Worm (Caenorhabditis elegans) whole organism, L4 larva: Measurements from ENCODE around the gene C18D11.3.
A peak's percentile ranks its signal among the peaks of the same experiment; 100 is the strongest.

ENCODE experiments used
- F10B5.3 ChIP-seq: sonication (generic microtip); optimal IDR thresholded peaks from 2 replicates; lab custom pipeline; 2016; ENCODE audit warnings: mild to moderate bottlenecking, missing genetic modification characterization, missing compliant biosample characterization
- F26F4.8 ChIP-seq: fragments of 200-800 bp; sonication (Bioruptor generic); conservative IDR thresholded peaks from 2 replicates; pipeline ENCODE4 v1.3.6; 2022; ENCODE audit warnings: missing genetic modification characterization, missing compliant biosample characterization
- Y48G9A.11 ChIP-seq: fragments of 200-800 bp; sonication (Bioruptor generic); IDR thresholded peaks from 2 replicates; pipeline ENCODE4 v1.3.6; 2022; ENCODE audit warnings: missing genetic modification reagents, missing genetic modification characterization, missing compliant biosample characterization
- Y5F2A.4 ChIP-seq: fragments of 200-800 bp; sonication (Bioruptor generic); optimal IDR thresholded peaks from 2 replicates; lab custom pipeline; 2018; ENCODE audit warnings: mild to moderate bottlenecking, missing genetic modification characterization, missing compliant biosample characterization
- daf-16 ChIP-seq, 3 experiments: sonication (generic microtip); optimal IDR thresholded peaks; 2 replicates each; lab custom pipeline; 2016 to 2017; ENCODE audit warnings: missing genetic modification characterization in 3 of 3, missing genetic modification reagents in 3 of 3, mild to moderate bottlenecking in 2 of 3, missing compliant biosample characterization in 2 of 3, missing biosample characterization in 1 of 3, moderate library complexity in 1 of 3
- daf-19 ChIP-seq: fragments of 200-800 bp; sonication (Bioruptor generic); conservative IDR thresholded peaks from 2 replicates; pipeline ENCODE4 v1.3.6; 2022; ENCODE audit warnings: missing genetic modification characterization, missing compliant biosample characterization
- daf-8 ChIP-seq: fragments of 200-800 bp; sonication (Bioruptor generic); IDR thresholded peaks from 2 replicates; pipeline ENCODE4 v1.3.6; 2022; ENCODE audit warnings: missing genetic modification characterization, missing compliant biosample characterization
- dmd-6 ChIP-seq: fragments of 200-800 bp; sonication (Bioruptor generic); IDR thresholded peaks from 2 replicates; pipeline ENCODE4 v1.3.6; 2022; ENCODE audit warnings: missing genetic modification reagents, missing genetic modification characterization, missing compliant biosample characterization
- dmd-8 ChIP-seq: fragments of 200-800 bp; sonication (Bioruptor generic); IDR thresholded peaks from 2 replicates; pipeline ENCODE4 v1.3.6; 2022; ENCODE audit warnings: missing genetic modification characterization, missing compliant biosample characterization
- dmd-9 ChIP-seq: fragments of 200-800 bp; sonication (Bioruptor generic); IDR thresholded peaks from 2 replicates; pipeline ENCODE4 v1.3.6; 2022; ENCODE audit warnings: missing genetic modification reagents, missing genetic modification characterization, missing compliant biosample characterization
- dve-1 ChIP-seq: sonication (generic microtip); optimal IDR thresholded peaks from 2 replicates; lab custom pipeline; 2017; ENCODE audit warnings: antibody characterized with exemption, mild to moderate bottlenecking, missing genetic modification characterization, missing compliant biosample characterization; ENCODE audit not compliant: insufficient read depth
- fkh-10 ChIP-seq: fragments of 150-350 bp; optimal IDR thresholded peaks from 2 replicates; lab custom pipeline; 2014; ENCODE audit warnings: missing biosample characterization, missing genetic modification reagents, missing genetic modification characterization
- gei-8 ChIP-seq: fragments of 200-800 bp; sonication (Bioruptor generic); optimal IDR thresholded peaks from 2 replicates; lab custom pipeline; 2018; ENCODE audit warnings: mild to moderate bottlenecking, missing genetic modification characterization, missing compliant biosample characterization
- hif-1 ChIP-seq, 2 experiments: sonication (generic microtip); optimal IDR thresholded peaks; 2 replicates each; lab custom pipeline; 2016 to 2017; ENCODE audit warnings: missing compliant biosample characterization in 2 of 2, missing genetic modification characterization in 2 of 2, missing genetic modification reagents in 2 of 2, missing genotype in 2 of 2, mild to moderate bottlenecking in 1 of 2
- hlh-11 ChIP-seq: fragments of 200-800 bp; sonication (Bioruptor generic); optimal IDR thresholded peaks from 2 replicates; lab custom pipeline; 2018; ENCODE audit warnings: mild to moderate bottlenecking, missing genetic modification characterization, missing compliant biosample characterization
- hlh-30 ChIP-seq: sonication (generic microtip); optimal IDR thresholded peaks from 2 replicates; lab custom pipeline; 2017; ENCODE audit warnings: antibody characterized with exemption, mild to moderate bottlenecking, missing genetic modification characterization, missing compliant biosample characterization; ENCODE audit not compliant: insufficient read depth
- hmg-1.1 ChIP-seq: fragments of 200-800 bp; sonication (Bioruptor generic); IDR thresholded peaks from 2 replicates; pipeline ENCODE4 v1.3.6; 2022; ENCODE audit warnings: missing genetic modification reagents, missing genetic modification characterization, missing compliant biosample characterization
- lin-1 ChIP-seq: fragments of 200-800 bp; sonication (Bioruptor generic); IDR thresholded peaks from 2 replicates; pipeline ENCODE4 v1.3.6; 2022; ENCODE audit warnings: missing genetic modification reagents, missing genetic modification characterization, missing compliant biosample characterization
- lsy-2 ChIP-seq, 2 experiments: fragments of 150-350 bp in 1 of 2; sonication (generic microtip) in 1 of 2; optimal IDR thresholded peaks; 2 replicates each; lab custom pipeline; 2014 to 2017; ENCODE audit warnings: missing biosample characterization in 2 of 2, missing genetic modification characterization in 2 of 2
- madf-9 ChIP-seq: fragments of 200-800 bp; sonication (Bioruptor generic); conservative IDR thresholded peaks from 2 replicates; pipeline ENCODE4 v1.3.6; 2022; ENCODE audit warnings: missing genetic modification reagents, missing genetic modification characterization, missing compliant biosample characterization
- mdl-1 ChIP-seq, 2 experiments: fragments of 150-350 bp in 1 of 2; sonication (generic microtip) in 1 of 2; optimal IDR thresholded peaks; 2 replicates each; lab custom pipeline; 2014 to 2017; ENCODE audit warnings: missing biosample characterization in 2 of 2, missing genetic modification characterization in 2 of 2
- mxl-3 ChIP-seq: fragments of 200-800 bp; sonication (Bioruptor generic); optimal IDR thresholded peaks from 2 replicates; lab custom pipeline; 2018; ENCODE audit warnings: mild to moderate bottlenecking, missing genetic modification characterization, missing compliant biosample characterization
- nhr-102 ChIP-seq: sonication (generic microtip); optimal IDR thresholded peaks from 2 replicates; lab custom pipeline; 2016; ENCODE audit warnings: mild to moderate bottlenecking, missing genetic modification characterization, moderate library complexity, missing compliant biosample characterization
- nhr-25 ChIP-seq: sonication (generic microtip); optimal IDR thresholded peaks from 2 replicates; lab custom pipeline; 2017; ENCODE audit warnings: missing genetic modification characterization, mild to moderate bottlenecking, missing compliant biosample characterization, antibody characterized with exemption, moderate library complexity, borderline replicate concordance; ENCODE audit not compliant: insufficient read depth
- nhr-28 ChIP-seq: fragments of 150-350 bp; optimal IDR thresholded peaks from 2 replicates; lab custom pipeline; 2014; ENCODE audit warnings: missing biosample characterization, missing genetic modification characterization
- nhr-77 ChIP-seq: fragments of 150-350 bp; optimal IDR thresholded peaks from 2 replicates; lab custom pipeline; 2014; ENCODE audit warnings: missing biosample characterization, missing genetic modification characterization
- php-3 ChIP-seq: fragments of 200-800 bp; sonication (Bioruptor generic); IDR thresholded peaks from 2 replicates; pipeline ENCODE4 v1.3.6; 2022; ENCODE audit warnings: missing genetic modification reagents, missing genetic modification characterization, missing compliant biosample characterization
- pqm-1 ChIP-seq: sonication (generic microtip); optimal IDR thresholded peaks from 2 replicates; lab custom pipeline; 2017; ENCODE audit warnings: missing biosample characterization, missing genetic modification characterization
- set-16 ChIP-seq: fragments of 200-800 bp; sonication (Bioruptor generic); IDR thresholded peaks from 2 replicates; pipeline ENCODE4 v1.3.6; 2022; ENCODE audit warnings: missing genetic modification reagents, missing genetic modification characterization, missing compliant biosample characterization
- snpc-4 ChIP-seq: fragments of 150-350 bp; optimal IDR thresholded peaks from 2 replicates; lab custom pipeline; 2014; ENCODE audit warnings: missing biosample characterization, missing genetic modification characterization
- spr-1 ChIP-seq: sonication (generic microtip); optimal IDR thresholded peaks from 2 replicates; lab custom pipeline; 2016; ENCODE audit warnings: mild to moderate bottlenecking, missing genetic modification characterization, missing compliant biosample characterization
- tag-97 ChIP-seq: fragments of 200-800 bp; sonication (Bioruptor generic); IDR thresholded peaks from 2 replicates; pipeline ENCODE4 v1.3.6; 2022; ENCODE audit warnings: missing genetic modification characterization, missing compliant biosample characterization

C18D11.3 gene

DNA sequence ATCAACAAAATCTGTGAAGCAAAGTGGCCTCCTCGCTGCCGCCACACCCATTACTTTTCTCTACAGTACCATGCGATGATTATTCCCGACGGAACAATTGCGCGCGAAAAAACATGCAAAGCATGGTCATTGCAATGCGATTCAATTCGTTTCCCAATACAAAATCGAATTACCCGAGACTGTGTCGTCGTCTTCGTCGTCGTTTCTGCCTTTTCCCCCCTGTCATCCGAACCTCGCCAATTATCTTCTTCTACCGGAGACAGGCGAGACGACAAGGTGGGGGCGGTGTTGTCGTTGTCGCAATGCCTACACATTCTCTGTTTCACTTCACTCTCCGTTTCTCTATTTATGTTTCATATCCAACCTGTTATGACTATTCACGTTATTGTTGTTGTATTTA, 11.4 kb upstream of the C18D11.3 start:
- no peak for TF ChIP-seq Y5F2A.4 (GFP tag; lab: Kevin White, UChicago)
- no peak for TF ChIP-seq daf-8 (GFP tag; lab: Robert Waterston, UW)
- peak; percentile 95 for TF ChIP-seq mxl-3
- TF ChIP-seq mdl-1 (tag; optimal IDR thresholded peaks at IDR 0.05; lab: Kevin White, UChicago): peak in 1 of 2 experiments; percentile 47
- peak; percentile 43 for TF ChIP-seq hlh-11 (tag; lab: Kevin White, UChicago)
- TF ChIP-seq hmg-1.1 (GFP tag; lab: Robert Waterston, UW): 0 out of 2 replicates have a peak, but pooled peaks have one; percentile 21
- TF ChIP-seq daf-19 (GFP tag; lab: Robert Waterston, UW): no peak
- peak; percentile 19 for TF ChIP-seq nhr-25 (tag; lab: Kevin White, UChicago)
- peak in 1 of 2 experiments; percentile 35 for TF ChIP-seq lsy-2 (tag; optimal IDR thresholded peaks at IDR 0.05; lab: Kevin White, UChicago)
- peak; percentile 52 for TF ChIP-seq nhr-28
- peak; percentile 16 for TF ChIP-seq hlh-30 (tag; lab: Kevin White, UChicago)
- no peak for TF ChIP-seq hif-1 (tag; optimal IDR thresholded peaks at IDR 0.05; lab: Kevin White, UChicago)

ce11 chrIII:11814653-11815052, 8.6 kb upstream of the C18D11.3 start:
- TF ChIP-seq nhr-102 (tag; lab: Kevin White, UChicago) (no peak), nhr-25 (tag; lab: Kevin White, UChicago) (peak; percentile 78), lin-1 (GFP tag; lab: Robert Waterston, UW) (no peak), nhr-28 (peak; percentile 17), madf-9 (GFP tag; lab: Robert Waterston, UW) (no peak)

DNA sequence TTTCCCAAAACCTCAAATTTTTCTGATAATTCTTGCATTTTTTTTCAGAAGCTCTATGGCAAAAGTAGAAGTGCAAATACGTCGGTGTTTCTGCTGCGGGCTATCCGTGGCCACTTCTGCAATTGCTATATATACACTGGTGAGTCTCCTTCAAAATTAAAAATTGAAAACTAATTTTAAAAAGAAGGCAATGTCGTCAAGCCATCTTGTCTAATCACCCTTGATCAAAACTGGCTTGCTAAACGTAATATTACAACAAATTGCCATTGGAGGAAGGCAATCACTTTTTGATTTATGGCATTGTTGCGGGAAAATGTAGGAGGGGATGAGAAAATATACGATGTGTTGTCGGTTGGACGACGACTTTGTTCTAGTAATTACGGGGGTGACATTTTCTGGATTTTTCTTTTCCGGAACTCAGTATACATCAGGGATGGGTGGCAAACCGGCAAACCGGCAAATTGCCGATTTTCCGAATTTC, 6.7 kb upstream of the C18D11.3 start, which contains the start of gene C18D11.1:
TSS of gene C18D11.1 (plus strand) at position 51 of the 481 bp plus-strand sequence.
- TF ChIP-seq F26F4.8 (no peak), gei-8 (GFP tag; lab: Kevin White, UChicago) (no peak), dmd-9 (GFP tag; lab: Robert Waterston, UW) (no peak)

ce11 chrIII:11817865-11818264, 5.4 kb upstream of the C18D11.3 start:
- TF ChIP-seq daf-16 (GFP tag; optimal IDR thresholded peaks at IDR 0.05; lab: Kevin White, UChicago) (no peak), daf-16 (tag; optimal IDR thresholded peaks at IDR 0.05; lab: Kevin White, UChicago) (peak; percentile 3), set-16 (0 out of 2 replicates have a peak, but pooled peaks have one; percentile 4), spr-1 (no peak), Y48G9A.11 (no peak), F26F4.8 (no peak), snpc-4 (tag; lab: Kevin White, UChicago) (peak; percentile 26), hlh-11 (tag; lab: Kevin White, UChicago) (no peak)

- TF ChIP-seq php-3 (GFP tag; lab: Robert Waterston, UW): 0 out of 2 replicates have a peak, but pooled peaks have one; percentile 56
- TF ChIP-seq nhr-77 (tag; lab: Kevin White, UChicago): peak; percentile 48
- no peak for TF ChIP-seq fkh-10 (GFP tag; lab: Kevin White, UChicago)
- TF ChIP-seq nhr-28: peak; percentile 78
- no peak for TF ChIP-seq F10B5.3 (tag; lab: Kevin White, UChicago)
- no peak for TF ChIP-seq dmd-8 (GFP tag; lab: Robert Waterston, UW)
- TF ChIP-seq dmd-6 (GFP tag; lab: Robert Waterston, UW): no peak; the same call in 1 of the 2 replicates
- no peak for TF ChIP-seq tag-97 (GFP tag; lab: Robert Waterston, UW)
- no peak for TF ChIP-seq daf-16 (GFP tag; optimal IDR thresholded peaks at IDR 0.05; lab: Kevin White, UChicago)
- peak; percentile 97 for TF ChIP-seq daf-16 (tag; optimal IDR thresholded peaks at IDR 0.05; lab: Kevin White, UChicago)
- TF ChIP-seq lsy-2 (tag; optimal IDR thresholded peaks at IDR 0.05; lab: Kevin White, UChicago): peak in 1 of 2 experiments; percentile 8
- TF ChIP-seq hlh-11 (tag; lab: Kevin White, UChicago): peak; percentile 64
- peak; percentile 74 for TF ChIP-seq dve-1 (tag; lab: Kevin White, UChicago)
- peak; percentile 39 for TF ChIP-seq pqm-1
Observed at ce11 chrIII:11822407-11822806, 841 bp upstream of the C18D11.3 start, which contains the start of gene maa-1. TSS of gene maa-1 (minus strand) at chrIII:11822526.
